Worm (Caenorhabditis elegans): ENCODE measurements around the gene F44A6.5.

DNA sequence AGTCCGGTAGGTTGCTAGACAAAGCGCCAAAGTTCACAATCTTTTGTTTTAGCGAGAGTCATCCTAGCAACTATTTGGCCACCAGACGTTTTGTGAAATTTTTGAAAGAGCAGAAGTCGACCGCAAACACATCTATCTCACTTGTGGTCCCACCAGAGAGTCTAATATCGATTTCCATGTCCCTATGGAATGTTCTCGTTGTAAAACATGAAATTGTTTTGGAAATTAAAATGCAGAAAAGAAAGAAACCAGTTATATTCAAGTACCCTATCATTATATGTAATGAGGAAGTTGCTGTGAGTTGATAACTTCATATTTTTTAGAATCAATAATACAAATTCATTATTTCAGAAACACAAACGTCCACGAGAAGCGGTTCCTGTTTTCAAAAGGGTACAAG lies 34.0 kb downstream of the F44A6.5 start:
- TF ChIP-seq ama-1 (optimal IDR thresholded peaks at IDR 0.05) = no peak
- no peak for TF ChIP-seq pag-3 (tag; optimal IDR thresholded peaks at IDR 0.05; ENCODE audit: borderline replicate concordance)
- no peak for TF ChIP-seq pqm-1 (tag; optimal IDR thresholded peaks at IDR 0.05)
- no peak for TF ChIP-seq ceh-6 (GFP tag; optimal IDR thresholded peaks at IDR 0.05)
- no peak for TF ChIP-seq lim-6 (tag; optimal IDR thresholded peaks at IDR 0.05)
- TF ChIP-seq ceh-18 (tag; optimal IDR thresholded peaks at IDR 0.05) = no peak
- TF ChIP-seq unc-55 (GFP tag; optimal IDR thresholded peaks at IDR 0.05) = no peak
- TF ChIP-seq Y22D7AL.16 (tag; optimal IDR thresholded peaks at IDR 0.05) = no peak
- no peak for TF ChIP-seq ets-4 (tag; optimal IDR thresholded peaks at IDR 0.05)
- TF ChIP-seq tbx-2 (tag; optimal IDR thresholded peaks at IDR 0.05) = no peak
- TF ChIP-seq fkh-10 (GFP tag; optimal IDR thresholded peaks at IDR 0.05) = no peak

Measured in whole organism, late embryonic.